Worm (Caenorhabditis elegans): Measurements from ENCODE around the gene C34B4.3.

ce11 chrV:13045017-13045416 lies 25.9 kb downstream of the C34B4.3 start:
- TF ChIP-seq cog-1 (tag; optimal IDR thresholded peaks at IDR 0.05) (no peak), med-1 (GFP tag; optimal IDR thresholded peaks at IDR 0.05; ENCODE audit: insufficient read depth) (no peak), flt-1 (GFP tag; IDR thresholded peaks at IDR 0.05) (no peak), tab-1 (GFP tag; IDR thresholded peaks at IDR 0.05) (no peak), T22C8.4 (GFP tag; IDR thresholded peaks at IDR 0.05) (no peak), klf-2 (GFP tag; conservative IDR thresholded peaks at IDR 0.05) (no peak), ref-1 (GFP tag; conservative IDR thresholded peaks at IDR 0.05) (no peak), ztf-23 (GFP tag; IDR thresholded peaks at IDR 0.05) (no peak)

Measured in whole organism, midembryonic.